Fruit fly (Drosophila melanogaster): ENCODE results near the gene Ir94g.

Ir94g gene

dm6 chr3R:23476085-23476484, 7.6 kb upstream of the Ir94g start:
- TF ChIP-seq CG7101 (tag; optimal IDR thresholded peaks at IDR 0.05), result no peak
- TF ChIP-seq bab1 (GFP tag; optimal IDR thresholded peaks at IDR 0.05), result no peak
- TF ChIP-seq CG7045 (GFP tag; optimal IDR thresholded peaks at IDR 0.05), result no peak
- no peak for TF ChIP-seq CG1620 (GFP tag; optimal IDR thresholded peaks at IDR 0.05)
- no peak for TF ChIP-seq pad (GFP tag; optimal IDR thresholded peaks at IDR 0.05)
- TF ChIP-seq toe (GFP tag; optimal IDR thresholded peaks at IDR 0.05), result no peak
- no peak for TF ChIP-seq Hr96 (GFP tag; optimal IDR thresholded peaks at IDR 0.05)
- no peak for TF ChIP-seq CG33017 (tag; optimal IDR thresholded peaks at IDR 0.05)
- TF ChIP-seq CG14711 (tag; optimal IDR thresholded peaks at IDR 0.05), result no peak
- TF ChIP-seq cnc (optimal IDR thresholded peaks at IDR 0.05), result no peak
- TF ChIP-seq cic (GFP tag; optimal IDR thresholded peaks at IDR 0.05), result no peak
- no peak for TF ChIP-seq CG12768 (GFP tag; optimal IDR thresholded peaks at IDR 0.05)
- TF ChIP-seq Clk (GFP tag; optimal IDR thresholded peaks at IDR 0.05), result no peak
- TF ChIP-seq kay (GFP tag; ENCODE audit: borderline replicate concordance), result no peak
- TF ChIP-seq CG11617 (GFP tag; optimal IDR thresholded peaks at IDR 0.05), result no peak
- TF ChIP-seq Crg-1 (GFP tag; optimal IDR thresholded peaks at IDR 0.05), result no peak
- no peak for TF ChIP-seq Mnt (GFP tag; optimal IDR thresholded peaks at IDR 0.05)
- no peak for TF ChIP-seq CG5204 (GFP tag; optimal IDR thresholded peaks at IDR 0.05)

DNA sequence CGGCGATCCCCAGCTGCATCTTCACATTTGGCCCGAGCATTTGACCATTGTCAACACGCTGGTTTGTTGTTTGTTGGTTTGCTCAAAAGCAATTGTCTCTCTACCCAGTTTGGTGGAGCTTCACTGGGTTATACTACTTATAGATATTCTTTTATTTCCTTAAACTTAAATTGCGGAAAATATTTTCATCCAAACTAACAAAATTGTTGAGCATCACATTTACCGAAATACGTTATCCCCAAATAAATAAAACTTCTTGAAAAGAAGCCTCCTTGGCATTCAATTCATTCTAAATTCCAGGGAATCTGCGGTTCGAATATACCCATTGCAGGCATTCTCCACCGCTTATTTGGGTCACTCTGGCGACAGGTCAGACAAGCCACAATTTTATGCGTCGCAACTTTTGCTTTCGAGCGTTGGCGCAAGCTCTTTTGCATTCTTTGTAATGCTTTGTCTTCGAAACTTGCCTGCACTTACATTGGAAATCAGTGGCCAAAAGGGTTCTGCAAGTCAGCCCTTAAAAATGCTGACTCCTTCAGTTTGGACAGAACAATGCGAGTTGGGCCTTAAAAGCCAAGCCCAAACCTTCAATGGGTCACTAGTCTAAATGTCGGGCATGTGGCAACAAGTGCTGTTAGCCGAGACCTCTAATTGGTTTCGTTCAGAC, 2.3 kb upstream of the Ir94g start, which contains the start of gene Ir94f:
Gene Ir94f (plus strand): TSS at position 617 of the 667 bp plus-strand sequence.
- TF ChIP-seq ovo (GFP tag; optimal IDR thresholded peaks at IDR 0.05) (no peak), Hr96 (GFP tag; optimal IDR thresholded peaks at IDR 0.05) (no peak), pad (GFP tag; optimal IDR thresholded peaks at IDR 0.05) (no peak), Mnt (GFP tag; optimal IDR thresholded peaks at IDR 0.05) (no peak), CG1620 (GFP tag; optimal IDR thresholded peaks at IDR 0.05) (no peak), Crg-1 (GFP tag; optimal IDR thresholded peaks at IDR 0.05) (no peak), cic (GFP tag; optimal IDR thresholded peaks at IDR 0.05) (no peak), tj (GFP tag; optimal IDR thresholded peaks at IDR 0.05) (no peak), CG14711 (tag; optimal IDR thresholded peaks at IDR 0.05) (no peak), CG33017 (tag; optimal IDR thresholded peaks at IDR 0.05) (no peak)

DNA sequence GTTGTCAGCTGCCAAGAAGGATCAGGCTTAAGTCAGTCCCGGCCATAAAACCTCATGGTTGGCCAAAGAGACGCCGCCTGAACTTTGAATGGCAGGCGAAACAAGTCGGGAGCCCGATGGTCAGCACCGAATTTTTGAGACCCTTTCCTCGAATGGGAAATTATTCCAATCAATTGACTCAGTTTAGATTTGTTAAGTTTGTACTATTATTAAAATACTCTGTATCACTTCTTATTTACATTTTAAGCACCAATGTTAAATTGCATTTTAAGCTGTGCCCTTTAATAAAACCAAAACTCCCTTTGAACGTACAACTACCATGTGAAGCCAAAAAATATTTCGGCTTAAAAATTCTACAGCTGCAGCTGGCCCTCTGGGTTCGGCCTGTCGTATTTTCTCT, 3.1 kb downstream of the Ir94g start:
- no peak for TF ChIP-seq Mnt (GFP tag; optimal IDR thresholded peaks at IDR 0.05)
- TF ChIP-seq toe (GFP tag; optimal IDR thresholded peaks at IDR 0.05), result no peak
- no peak for TF ChIP-seq cic (GFP tag; optimal IDR thresholded peaks at IDR 0.05)
- no peak for TF ChIP-seq ovo (GFP tag; optimal IDR thresholded peaks at IDR 0.05)
- no peak for TF ChIP-seq bab1 (GFP tag; optimal IDR thresholded peaks at IDR 0.05)
- no peak for TF ChIP-seq kay (GFP tag; ENCODE audit: borderline replicate concordance)
- no peak for TF ChIP-seq tj (GFP tag; optimal IDR thresholded peaks at IDR 0.05)
- no peak for TF ChIP-seq CG7101 (tag; optimal IDR thresholded peaks at IDR 0.05)
- TF ChIP-seq Crg-1 (GFP tag; optimal IDR thresholded peaks at IDR 0.05), result no peak
- no peak for TF ChIP-seq Clk (GFP tag; optimal IDR thresholded peaks at IDR 0.05)
- no peak for TF ChIP-seq CG12768 (GFP tag; optimal IDR thresholded peaks at IDR 0.05)
- TF ChIP-seq CG33017 (tag; optimal IDR thresholded peaks at IDR 0.05), result no peak
- TF ChIP-seq CG5204 (GFP tag; optimal IDR thresholded peaks at IDR 0.05), result no peak
- no peak for TF ChIP-seq CG7045 (GFP tag; optimal IDR thresholded peaks at IDR 0.05)
- TF ChIP-seq CG11617 (GFP tag; optimal IDR thresholded peaks at IDR 0.05), result no peak
- no peak for TF ChIP-seq CG14711 (tag; optimal IDR thresholded peaks at IDR 0.05)
- TF ChIP-seq pad (GFP tag; optimal IDR thresholded peaks at IDR 0.05), result no peak
- TF ChIP-seq CG1620 (GFP tag; optimal IDR thresholded peaks at IDR 0.05), result no peak
- TF ChIP-seq cnc (optimal IDR thresholded peaks at IDR 0.05), result no peak

- TF ChIP-seq toe (GFP tag; optimal IDR thresholded peaks at IDR 0.05), result no peak
- no peak for TF ChIP-seq CG12768 (GFP tag; optimal IDR thresholded peaks at IDR 0.05)
- TF ChIP-seq CG11617 (GFP tag; optimal IDR thresholded peaks at IDR 0.05), result no peak
- no peak for TF ChIP-seq pad (GFP tag; optimal IDR thresholded peaks at IDR 0.05)
- no peak for TF ChIP-seq CG7101 (tag; optimal IDR thresholded peaks at IDR 0.05)
- no peak for TF ChIP-seq cic (GFP tag; optimal IDR thresholded peaks at IDR 0.05)
- no peak for TF ChIP-seq ovo (GFP tag; optimal IDR thresholded peaks at IDR 0.05)
- TF ChIP-seq Mnt (GFP tag; optimal IDR thresholded peaks at IDR 0.05), result no peak
- TF ChIP-seq cnc (optimal IDR thresholded peaks at IDR 0.05), result no peak
- TF ChIP-seq CG14711 (tag; optimal IDR thresholded peaks at IDR 0.05), result no peak
- TF ChIP-seq CG7045 (GFP tag; optimal IDR thresholded peaks at IDR 0.05), result no peak
- TF ChIP-seq tj (GFP tag; optimal IDR thresholded peaks at IDR 0.05), result no peak
- no peak for TF ChIP-seq CG1620 (GFP tag; optimal IDR thresholded peaks at IDR 0.05)
- no peak for TF ChIP-seq Clk (GFP tag; optimal IDR thresholded peaks at IDR 0.05)
- TF ChIP-seq Hr96 (GFP tag; optimal IDR thresholded peaks at IDR 0.05), result no peak
- TF ChIP-seq bab1 (GFP tag; optimal IDR thresholded peaks at IDR 0.05), result no peak
- TF ChIP-seq CG33017 (tag; optimal IDR thresholded peaks at IDR 0.05), result no peak
- no peak for TF ChIP-seq Crg-1 (GFP tag; optimal IDR thresholded peaks at IDR 0.05)
- TF ChIP-seq CG5204 (GFP tag; optimal IDR thresholded peaks at IDR 0.05), result no peak
- no peak for TF ChIP-seq kay (GFP tag; ENCODE audit: borderline replicate concordance)
Observed at dm6 chr3R:23487201-23487600, 3.5 kb downstream of the Ir94g start, which contains the start of gene Ir94h. Gene Ir94h (plus strand): TSS chr3R:23487501.

- TF ChIP-seq Mnt (GFP tag; optimal IDR thresholded peaks at IDR 0.05) (no peak), Crg-1 (GFP tag; optimal IDR thresholded peaks at IDR 0.05) (no peak), CG7045 (GFP tag; optimal IDR thresholded peaks at IDR 0.05) (no peak), CG5204 (GFP tag; optimal IDR thresholded peaks at IDR 0.05) (no peak), CG12768 (GFP tag; optimal IDR thresholded peaks at IDR 0.05) (no peak), CG7101 (tag; optimal IDR thresholded peaks at IDR 0.05) (no peak), Hr96 (GFP tag; optimal IDR thresholded peaks at IDR 0.05) (no peak)
Observed at dm6 chr3R:23496488-23496887, 12.8 kb downstream of the Ir94g start.

DNA sequence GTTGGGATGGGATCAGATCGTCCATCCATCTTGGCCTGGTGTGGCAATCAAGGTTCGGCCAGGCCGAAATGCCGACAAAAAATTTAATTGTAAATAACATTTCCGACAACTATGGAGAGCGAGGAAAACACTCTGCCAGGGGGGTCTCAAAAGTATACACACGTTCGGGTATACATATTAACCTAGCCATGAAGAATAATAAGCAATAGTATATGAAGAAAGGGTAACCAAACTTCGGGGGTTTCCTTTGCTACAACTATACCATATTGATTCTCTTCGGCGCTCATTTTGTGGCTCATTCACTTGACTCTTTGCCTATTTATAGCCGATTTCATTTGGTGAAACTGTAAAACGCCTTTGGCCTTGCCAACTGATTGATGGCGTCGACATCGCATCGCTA, 13.6 kb downstream of the Ir94g start:
- TF ChIP-seq ovo (GFP tag; optimal IDR thresholded peaks at IDR 0.05) (no peak), toe (GFP tag; optimal IDR thresholded peaks at IDR 0.05) (no peak), CG33017 (tag; optimal IDR thresholded peaks at IDR 0.05) (no peak), tj (GFP tag; optimal IDR thresholded peaks at IDR 0.05) (no peak), CG11617 (GFP tag; optimal IDR thresholded peaks at IDR 0.05) (no peak), pad (GFP tag; optimal IDR thresholded peaks at IDR 0.05) (no peak), CG5204 (GFP tag; optimal IDR thresholded peaks at IDR 0.05) (no peak), CG1620 (GFP tag; optimal IDR thresholded peaks at IDR 0.05) (no peak), CG14711 (tag; optimal IDR thresholded peaks at IDR 0.05) (no peak), Clk (GFP tag; optimal IDR thresholded peaks at IDR 0.05) (no peak), CG7101 (tag; optimal IDR thresholded peaks at IDR 0.05) (no peak), cnc (optimal IDR thresholded peaks at IDR 0.05) (no peak), bab1 (GFP tag; optimal IDR thresholded peaks at IDR 0.05) (no peak), Crg-1 (GFP tag; optimal IDR thresholded peaks at IDR 0.05) (no peak), Mnt (GFP tag; optimal IDR thresholded peaks at IDR 0.05) (no peak), cic (GFP tag; optimal IDR thresholded peaks at IDR 0.05) (no peak)
